Worm (Caenorhabditis elegans) whole organism, L1 larva: ENCODE data around the gene R148.5.

Experiments used
- C04F5.9 ChIP-seq: sonication (generic microtip); optimal IDR thresholded peaks from 2 replicates; lab custom pipeline; 2016; ENCODE audit warnings: missing genetic modification characterization, missing compliant biosample characterization
- C16A3.4 ChIP-seq: fragments of 150-350 bp; optimal IDR thresholded peaks from 2 replicates; lab custom pipeline; 2014; ENCODE audit warnings: missing biosample characterization, missing genetic modification characterization
- aly-2 ChIP-seq: fragments of 150-350 bp; optimal IDR thresholded peaks from 2 replicates; lab custom pipeline; 2014; ENCODE audit warnings: missing biosample characterization, missing genetic modification characterization
- ceh-82 ChIP-seq, 3 experiments: fragments of 150-350 bp in 1 of 3; sonication (generic microtip) in 2 of 3; optimal IDR thresholded peaks; 2 replicates each; lab custom pipeline; 2014 to 2017; ENCODE audit warnings: missing biosample characterization in 3 of 3, missing genetic modification characterization in 3 of 3
- elt-2 ChIP-seq: sonication (generic microtip); optimal IDR thresholded peaks from 2 replicates; lab custom pipeline; 2016; ENCODE audit warnings: missing genetic modification characterization, mild to moderate bottlenecking, inconsistent platforms, missing compliant biosample characterization, missing genetic modification reagents
- lin-39 ChIP-seq: fragments of 150-350 bp; optimal IDR thresholded peaks from 2 replicates; lab custom pipeline; 2014; ENCODE audit warnings: missing biosample characterization, missing genetic modification reagents, missing genetic modification characterization
- lsy-2 ChIP-seq, 2 experiments: fragments of 150-350 bp; optimal IDR thresholded peaks; 2 replicates each; lab custom pipeline; 2014; ENCODE audit warnings: missing biosample characterization in 2 of 2, missing genetic modification characterization in 2 of 2
- nhr-76 ChIP-seq: sonication (generic microtip); optimal IDR thresholded peaks from 2 replicates; lab custom pipeline; 2017; ENCODE audit warnings: missing biosample characterization, missing genetic modification characterization
- nhr-90 ChIP-seq: sonication (generic microtip); optimal IDR thresholded peaks from 2 replicates; lab custom pipeline; 2016; ENCODE audit warnings: mild to moderate bottlenecking, missing genetic modification characterization, missing compliant biosample characterization; ENCODE audit not compliant: poor library complexity
- skn-1 ChIP-seq: fragments of 150-350 bp; optimal IDR thresholded peaks from 2 replicates; lab custom pipeline; 2014; ENCODE audit warnings: missing biosample characterization, missing genetic modification characterization
- unc-130 ChIP-seq: fragments of 150-350 bp; optimal IDR thresholded peaks from 2 replicates; lab custom pipeline; 2017; ENCODE audit warnings: missing biosample characterization, missing genetic modification characterization, inconsistent platforms

- TF ChIP-seq elt-2 (tag; lab: Kevin White, UChicago) (no peak), nhr-90 (tag; lab: Kevin White, UChicago) (no peak), unc-130 (tag; lab: Kevin White, UChicago) (no peak), aly-2 (tag; lab: Kevin White, UChicago) (no peak), ceh-82 (tag; optimal IDR thresholded peaks at IDR 0.05; lab: Kevin White, UChicago) (no peak), lsy-2 (tag; optimal IDR thresholded peaks at IDR 0.05; lab: Kevin White, UChicago) (no peak), lin-39 (tag; lab: Kevin White, UChicago) (no peak), nhr-76 (no peak), C16A3.4 (no peak), C04F5.9 (no peak), skn-1 (tag; lab: Kevin White, UChicago) (no peak)
These were observed 12.6 kb upstream of the R148.5 start, which contains the start of gene C44B11.6 for ce11 chrIII:3152848-3153247.
